Worm (Caenorhabditis elegans) whole organism, midembryonic: ENCODE measurements around the gene nhr-108.
"Not testable (repeated sequence)": the region's sequence is repeated elsewhere in the genome, so short reads cannot be mapped to it uniquely, and the experiment has no call there.

Source experiments
- T22C8.4 ChIP-seq: fragments of 200-800 bp; sonication (Bioruptor generic); IDR thresholded peaks from 2 replicates; pipeline ENCODE4 v1.3.6; 2022; ENCODE audit warnings: missing genetic modification characterization, missing compliant biosample characterization
- cog-1 ChIP-seq: sonication (generic microtip); optimal IDR thresholded peaks from 2 replicates; lab custom pipeline; 2016; ENCODE audit warnings: missing genetic modification characterization, missing compliant biosample characterization
- flt-1 ChIP-seq: fragments of 200-800 bp; sonication (Bioruptor generic); IDR thresholded peaks from 2 replicates; pipeline ENCODE4 v1.3.6; 2022; ENCODE audit warnings: missing genetic modification characterization, missing compliant biosample characterization
- klf-2 ChIP-seq: fragments of 200-800 bp; sonication (Bioruptor generic); conservative IDR thresholded peaks from 2 replicates; pipeline ENCODE4 v1.3.6; 2022; ENCODE audit warnings: missing genetic modification reagents, missing genetic modification characterization, missing compliant biosample characterization
- med-1 ChIP-seq: sonication (generic microtip); optimal IDR thresholded peaks from 2 replicates; lab custom pipeline; 2017; ENCODE audit warnings: missing genetic modification characterization, mild to moderate bottlenecking, missing compliant biosample characterization, antibody characterized with exemption, missing genetic modification reagents; ENCODE audit not compliant: insufficient read depth
- ref-1 ChIP-seq: fragments of 200-800 bp; sonication (Bioruptor generic); conservative IDR thresholded peaks from 2 replicates; pipeline ENCODE4 v1.3.6; 2022; ENCODE audit warnings: missing genetic modification reagents, missing genetic modification characterization, missing compliant biosample characterization
- tab-1 ChIP-seq: fragments of 200-800 bp; sonication (Bioruptor generic); IDR thresholded peaks from 2 replicates; pipeline ENCODE4 v1.3.6; 2022; ENCODE audit warnings: missing genetic modification characterization, missing compliant biosample characterization
- ztf-23 ChIP-seq: fragments of 200-800 bp; sonication (Bioruptor generic); IDR thresholded peaks from 2 replicates; pipeline ENCODE4 v1.3.6; 2022; ENCODE audit warnings: missing genetic modification reagents, missing genetic modification characterization, missing compliant biosample characterization
- ztf-29 ChIP-seq: fragments of 200-800 bp; sonication (Bioruptor generic); IDR thresholded peaks from 2 replicates; pipeline ENCODE4 v1.3.6; 2022; ENCODE audit warnings: missing genetic modification reagents, missing genetic modification characterization, missing compliant biosample characterization

nhr-108 gene

DNA sequence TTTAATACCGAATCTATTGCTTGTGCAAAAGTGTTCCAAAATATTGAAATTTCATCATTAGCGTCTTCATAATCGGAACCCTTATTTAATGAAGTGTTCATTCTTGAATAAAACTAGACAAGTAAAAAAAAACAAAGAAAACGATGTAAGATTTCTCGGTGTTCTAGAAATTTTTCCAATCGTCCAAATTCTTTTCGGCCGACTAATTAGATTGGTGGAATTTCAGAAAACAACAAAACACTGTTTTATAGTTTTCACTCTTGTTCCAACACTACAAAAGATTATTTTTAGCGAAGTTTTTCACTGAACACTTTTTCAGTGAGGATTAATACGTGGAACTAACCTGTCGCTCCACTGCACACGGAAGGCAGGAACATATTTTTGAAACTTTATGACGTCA lies 28.5 kb upstream of the nhr-108 start, which contains the start of gene srw-56:
TSS of gene srw-56 (minus strand) at position 101 of the 400 bp plus-strand sequence.
- TF ChIP-seq flt-1 (no peak), T22C8.4 (GFP tag; lab: Robert Waterston, UW) (no peak), ztf-23 (no peak), med-1 (GFP tag; lab: Kevin White, UChicago) (no peak)

DNA sequence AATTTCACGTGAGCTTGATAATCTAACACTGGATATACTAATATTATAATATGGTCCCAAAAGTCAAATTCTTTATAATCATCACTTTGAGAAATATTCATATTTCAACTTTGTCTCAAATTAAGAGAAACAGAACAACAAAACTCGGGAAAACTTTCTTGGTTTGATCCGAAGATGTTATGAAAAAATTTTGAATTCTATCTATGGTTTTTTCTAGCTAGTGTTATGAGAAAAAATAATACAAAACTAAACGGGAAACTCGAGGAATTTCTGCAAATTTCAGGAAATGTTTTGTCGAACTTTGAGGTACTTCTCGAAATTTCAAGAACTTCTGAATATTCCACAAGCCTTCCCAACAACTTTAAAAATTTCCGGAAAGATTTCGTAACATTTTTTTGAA lies 26.6 kb upstream of the nhr-108 start, which contains the start of gene srw-59:
TSS of gene srw-59 (minus strand) at position 101 of the 400 bp plus-strand sequence.
- TF ChIP-seq klf-2 (no peak), ztf-23 (no peak), cog-1 (tag; lab: Kevin White, UChicago) (no peak), tab-1 (GFP tag; lab: Robert Waterston, UW) (no peak), flt-1 (no peak), T22C8.4 (GFP tag; lab: Robert Waterston, UW) (no peak), ref-1 (GFP tag; lab: Robert Waterston, UW) (no peak), ztf-29 (no peak), med-1 (GFP tag; lab: Kevin White, UChicago) (no peak)

DNA sequence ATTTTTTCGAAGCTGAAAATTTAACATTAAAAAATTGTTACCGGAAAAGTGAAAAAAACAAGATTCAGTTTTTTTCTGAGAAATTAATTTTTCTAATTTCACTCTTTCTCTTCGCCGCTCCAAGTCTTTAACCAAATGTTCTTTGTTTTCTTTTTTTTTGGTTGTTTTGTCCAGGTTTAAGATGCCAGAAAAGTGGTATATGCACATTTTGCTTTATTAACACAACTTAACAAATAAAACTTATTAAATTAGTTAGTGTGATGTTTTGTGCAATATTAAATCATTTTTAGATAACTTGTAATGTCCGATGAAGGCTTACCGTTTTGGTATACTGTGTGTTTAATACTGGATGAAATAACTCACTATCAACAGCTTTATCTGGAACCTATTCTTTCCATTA lies 18.9 kb upstream of the nhr-108 start, which contains the start of gene srw-53:
TSS of gene srw-53 (plus strand) at position 301 of the 400 bp plus-strand sequence.
- TF ChIP-seq ztf-23 = no peak
- TF ChIP-seq T22C8.4 (GFP tag; lab: Robert Waterston, UW) = no peak
- no peak for TF ChIP-seq med-1 (GFP tag; lab: Kevin White, UChicago)
- TF ChIP-seq tab-1 (GFP tag; lab: Robert Waterston, UW) = no peak
- no peak for TF ChIP-seq ztf-29
- TF ChIP-seq ref-1 (GFP tag; lab: Robert Waterston, UW) = no peak
- TF ChIP-seq klf-2 = no peak
- TF ChIP-seq cog-1 (tag; lab: Kevin White, UChicago) = no peak

DNA sequence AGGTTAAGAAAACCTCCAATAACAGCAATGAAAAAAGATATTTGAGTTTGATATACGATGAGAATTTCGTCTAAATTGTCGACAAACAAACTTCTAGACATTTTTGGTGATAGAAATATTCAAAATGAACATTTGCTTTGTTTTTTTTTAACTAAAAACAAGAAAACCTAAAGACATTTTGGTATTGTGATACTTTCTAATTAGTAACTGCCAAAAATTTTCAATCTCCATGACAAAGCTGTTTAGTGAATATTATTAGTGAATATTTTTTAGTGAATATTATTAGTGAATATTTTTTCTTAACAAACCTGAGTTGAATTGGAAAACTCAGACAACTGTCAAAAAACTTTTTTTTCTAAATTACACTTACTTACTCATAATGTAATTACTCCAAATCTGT lies 16.0 kb upstream of the nhr-108 start, which contains the start of gene srw-55:
TSS of gene srw-55 (minus strand) at position 101 of the 400 bp plus-strand sequence.
- TF ChIP-seq klf-2 (no peak), med-1 (GFP tag; lab: Kevin White, UChicago) (no peak), ztf-29 (no peak), ref-1 (GFP tag; lab: Robert Waterston, UW) (no peak), cog-1 (tag; lab: Kevin White, UChicago) (no peak), ztf-23 (no peak), tab-1 (GFP tag; lab: Robert Waterston, UW) (no peak), flt-1 (no peak), T22C8.4 (GFP tag; lab: Robert Waterston, UW) (no peak)

DNA sequence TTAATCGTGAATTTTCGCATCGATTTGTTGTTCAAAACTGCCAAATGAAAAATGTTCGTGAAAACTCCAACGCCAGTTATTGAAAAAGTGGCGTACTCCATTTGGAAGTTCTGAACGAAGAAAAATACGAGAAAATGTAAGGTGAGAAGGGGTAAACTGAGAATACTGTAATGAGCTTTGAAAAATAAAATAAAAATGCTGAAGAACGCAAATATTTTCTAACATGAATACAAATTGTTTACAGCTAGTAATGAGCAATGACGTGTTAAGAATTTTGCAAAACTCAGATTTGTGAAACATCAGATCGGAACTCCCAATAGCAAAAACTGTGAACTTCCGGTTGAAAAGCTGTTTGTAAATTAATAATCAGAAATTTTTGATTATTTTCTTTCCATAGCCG lies 8.1 kb upstream of the nhr-108 start, which contains the start of gene srw-26:
TSS of gene srw-26 (minus strand) at position 101 of the 400 bp plus-strand sequence.
- no peak for TF ChIP-seq tab-1 (GFP tag; lab: Robert Waterston, UW)
- no peak for TF ChIP-seq flt-1
- TF ChIP-seq cog-1 (tag; lab: Kevin White, UChicago) = no peak
- TF ChIP-seq klf-2 = no peak
- no peak for TF ChIP-seq ref-1 (GFP tag; lab: Robert Waterston, UW)
- no peak for TF ChIP-seq ztf-29
- no peak for TF ChIP-seq T22C8.4 (GFP tag; lab: Robert Waterston, UW)
- no peak for TF ChIP-seq ztf-23
- TF ChIP-seq med-1 (GFP tag; lab: Kevin White, UChicago) = no peak

DNA sequence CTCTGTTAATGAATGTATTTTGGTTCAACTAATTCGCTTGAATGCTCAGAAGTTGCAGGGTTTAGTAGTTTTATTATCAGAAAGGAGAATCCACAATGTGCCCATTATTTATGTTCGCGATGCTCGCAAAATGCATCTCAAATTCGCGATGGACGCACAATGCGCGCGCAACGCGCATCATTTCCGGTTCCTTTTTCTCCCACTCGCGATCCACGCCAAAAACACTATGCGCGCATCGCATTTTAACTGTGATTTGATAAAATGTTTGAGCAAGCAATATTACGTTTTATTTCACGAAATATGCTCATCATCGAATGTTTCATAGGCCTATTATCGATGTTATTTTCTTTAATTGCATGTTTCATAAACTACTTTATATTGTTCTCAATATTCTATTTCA lies 5.6 kb upstream of the nhr-108 start, which contains the start of gene srbc-77:
TSS of gene srbc-77 (plus strand) at position 301 of the 400 bp plus-strand sequence.
- not testable (repeated sequence) for TF ChIP-seq ztf-29; ref-1 (GFP tag; lab: Robert Waterston, UW); klf-2

DNA sequence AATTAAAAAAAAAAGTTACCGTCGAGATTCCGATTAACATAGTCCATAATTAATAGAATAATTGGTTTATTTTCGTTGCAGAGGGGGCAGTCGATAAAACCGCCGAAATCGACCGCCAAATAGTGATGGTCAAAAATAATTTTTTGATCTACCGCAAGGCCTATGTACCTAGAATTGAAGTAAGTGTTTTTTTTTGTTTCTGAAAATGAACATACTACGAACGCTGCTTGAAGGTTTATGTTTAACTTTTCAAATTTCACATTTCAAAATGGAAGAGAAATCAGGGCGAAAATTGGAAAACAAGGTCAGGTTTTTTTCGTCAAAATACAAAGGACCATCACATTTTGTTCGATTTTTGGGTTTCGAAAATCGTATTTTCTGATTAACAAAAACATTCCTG lies 4.1 kb upstream of the nhr-108 start, which contains the start of gene pzf-1:
TSS of gene pzf-1 (minus strand) at position 101 of the 400 bp plus-strand sequence.
- TF ChIP-seq ztf-29 (no peak), ref-1 (GFP tag; lab: Robert Waterston, UW) (no peak), ztf-23 (no peak), flt-1 (no peak)

DNA sequence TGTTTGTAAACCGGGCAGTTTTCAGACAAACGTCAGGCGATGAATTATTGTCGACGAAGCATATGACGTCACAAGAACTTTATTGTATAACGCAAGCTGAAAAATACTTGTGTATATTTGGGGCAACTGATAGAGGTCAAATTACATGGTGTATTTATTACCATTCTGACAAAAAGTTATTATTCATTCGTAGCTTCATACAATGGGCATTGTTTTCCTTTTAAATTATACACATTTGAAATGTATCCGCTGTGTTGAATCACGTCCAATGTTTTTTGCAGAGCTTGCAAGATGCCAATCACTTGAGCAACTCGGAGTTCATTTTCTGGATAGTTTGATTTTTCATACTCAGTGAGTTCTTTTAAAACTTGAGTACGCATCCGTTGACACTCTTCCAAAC lies 1.3 kb downstream of the nhr-108 start, which contains the start of gene F35E8.13:
TSS of gene F35E8.13 (plus strand) at position 301 of the 400 bp plus-strand sequence.
- TF ChIP-seq klf-2 = no peak
- no peak for TF ChIP-seq ref-1 (GFP tag; lab: Robert Waterston, UW)
- no peak for TF ChIP-seq ztf-23
- TF ChIP-seq flt-1 = no peak
- no peak for TF ChIP-seq tab-1 (GFP tag; lab: Robert Waterston, UW)
- TF ChIP-seq med-1 (GFP tag; lab: Kevin White, UChicago) = no peak
- TF ChIP-seq cog-1 (tag; lab: Kevin White, UChicago) = no peak
- TF ChIP-seq T22C8.4 (GFP tag; lab: Robert Waterston, UW) = no peak
- no peak for TF ChIP-seq ztf-29

DNA sequence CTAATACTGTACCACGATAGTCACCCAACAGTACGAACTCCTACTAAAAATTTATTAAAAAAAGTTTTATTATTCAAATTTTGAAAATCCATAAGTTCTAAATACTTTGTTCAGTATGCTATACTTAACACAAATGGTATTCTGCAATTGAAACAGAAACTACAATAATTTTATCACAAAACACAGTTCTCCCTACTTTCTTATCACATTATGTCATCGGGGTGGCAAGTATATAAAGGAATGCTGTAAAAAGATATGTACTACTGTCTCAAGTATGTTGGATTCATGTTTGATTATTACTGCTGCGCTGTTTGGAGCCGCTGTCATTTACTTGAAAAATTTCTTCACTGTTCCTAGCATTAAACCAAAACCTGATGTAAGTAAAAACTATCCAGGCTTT lies 3.2 kb downstream of the nhr-108 start, which contains the start of gene cdr-1:
TSS of gene cdr-1 (plus strand) at position 208 of the 400 bp plus-strand sequence.
- TF ChIP-seq T22C8.4 (GFP tag; lab: Robert Waterston, UW) (no peak), ztf-23 (no peak), ztf-29 (no peak), ref-1 (GFP tag; lab: Robert Waterston, UW) (no peak), cog-1 (tag; lab: Kevin White, UChicago) (no peak), tab-1 (GFP tag; lab: Robert Waterston, UW) (no peak), flt-1 (no peak), med-1 (GFP tag; lab: Kevin White, UChicago) (no peak), klf-2 (no peak)

DNA sequence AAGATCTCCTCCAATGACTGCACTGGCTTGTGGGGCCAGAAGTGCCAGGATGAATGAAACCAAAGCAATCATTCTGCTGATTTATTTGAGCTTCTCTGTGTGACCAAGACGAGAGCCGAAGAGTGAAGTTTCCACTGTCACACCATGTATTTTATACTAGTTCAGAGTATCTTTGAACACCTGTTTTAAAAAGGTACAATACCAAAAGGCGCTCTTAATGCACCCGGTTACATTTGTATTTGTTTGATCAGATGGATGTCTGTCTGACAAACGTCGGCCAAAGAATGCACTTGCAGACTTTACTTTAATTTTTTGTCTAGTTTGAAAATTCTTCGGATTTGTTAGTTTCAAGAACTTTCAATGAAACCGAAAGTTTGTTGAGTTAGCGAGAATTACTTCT lies 4.0 kb downstream of the nhr-108 start, which contains the start of gene F35E8.10:
TSS of gene F35E8.10 (minus strand) at position 101 of the 400 bp plus-strand sequence.
- TF ChIP-seq ref-1 (GFP tag; lab: Robert Waterston, UW) (no peak), ztf-23 (no peak), cog-1 (tag; lab: Kevin White, UChicago) (no peak), T22C8.4 (GFP tag; lab: Robert Waterston, UW) (no peak), klf-2 (no peak)
